Worm (Caenorhabditis elegans) whole organism, L3 larva: ENCODE measurements around the gene cmd-1.

Experiments
- aly-2 ChIP-seq: fragments of 150-350 bp; optimal IDR thresholded peaks from 2 replicates; lab custom pipeline; 2014; ENCODE audit warnings: missing biosample characterization, missing genetic modification characterization
- ceh-28 ChIP-seq: fragments of 150-350 bp; optimal IDR thresholded peaks from 2 replicates; lab custom pipeline; 2014; ENCODE audit warnings: missing biosample characterization, missing genetic modification reagents, missing genetic modification characterization
- elt-3 ChIP-seq, 3 experiments: fragments of 150-350 bp in 1 of 3; sonication (generic microtip) in 2 of 3; optimal IDR thresholded peaks; 2 replicates in 2 of 3; 4 replicates in 1 of 3; lab custom pipeline; 2014 to 2017; ENCODE audit warnings: missing biosample characterization in 3 of 3, missing genetic modification characterization in 3 of 3
- mdl-1 ChIP-seq: fragments of 150-350 bp; optimal IDR thresholded peaks from 2 replicates; lab custom pipeline; 2014; ENCODE audit warnings: missing biosample characterization, missing genetic modification characterization
- nhr-11 ChIP-seq: fragments of 150-350 bp; optimal IDR thresholded peaks from 2 replicates; lab custom pipeline; 2014; ENCODE audit warnings: missing biosample characterization, missing genetic modification characterization
- nhr-12 ChIP-seq: fragments of 150-350 bp; optimal IDR thresholded peaks from 2 replicates; lab custom pipeline; 2014; ENCODE audit warnings: missing biosample characterization, missing genetic modification characterization
- nhr-23 ChIP-seq: fragments of 150-350 bp; optimal IDR thresholded peaks from 2 replicates; lab custom pipeline; 2014; ENCODE audit warnings: missing biosample characterization, missing genetic modification reagents, missing genetic modification characterization
- nhr-28 ChIP-seq: fragments of 150-350 bp; optimal IDR thresholded peaks from 2 replicates; lab custom pipeline; 2014; ENCODE audit warnings: missing biosample characterization, missing genetic modification characterization
- pha-4 ChIP-seq: fragments of 150-350 bp; optimal IDR thresholded peaks from 2 replicates; lab custom pipeline; 2014; ENCODE audit warnings: missing biosample characterization, missing genetic modification reagents, missing genetic modification characterization
- skn-1 ChIP-seq: fragments of 150-350 bp; optimal IDR thresholded peaks from 2 replicates; lab custom pipeline; 2014; ENCODE audit warnings: missing biosample characterization, missing genetic modification characterization
- snpc-4 ChIP-seq: fragments of 150-350 bp; optimal IDR thresholded peaks from 2 replicates; lab custom pipeline; 2014; ENCODE audit warnings: missing biosample characterization, missing genetic modification characterization
- tbx-2 ChIP-seq: sonication (generic microtip); optimal IDR thresholded peaks from 2 replicates; lab custom pipeline; 2016; ENCODE audit warnings: mild to moderate bottlenecking, missing genetic modification characterization, missing compliant biosample characterization
- unc-39 ChIP-seq: sonication (generic microtip); optimal IDR thresholded peaks from 4 replicates; lab custom pipeline; 2017; ENCODE audit warnings: missing biosample characterization, missing genetic modification characterization
- ztf-4 ChIP-seq: fragments of 150-350 bp; optimal IDR thresholded peaks from 2 replicates; lab custom pipeline; 2014; ENCODE audit warnings: missing biosample characterization, missing genetic modification characterization

DNA sequence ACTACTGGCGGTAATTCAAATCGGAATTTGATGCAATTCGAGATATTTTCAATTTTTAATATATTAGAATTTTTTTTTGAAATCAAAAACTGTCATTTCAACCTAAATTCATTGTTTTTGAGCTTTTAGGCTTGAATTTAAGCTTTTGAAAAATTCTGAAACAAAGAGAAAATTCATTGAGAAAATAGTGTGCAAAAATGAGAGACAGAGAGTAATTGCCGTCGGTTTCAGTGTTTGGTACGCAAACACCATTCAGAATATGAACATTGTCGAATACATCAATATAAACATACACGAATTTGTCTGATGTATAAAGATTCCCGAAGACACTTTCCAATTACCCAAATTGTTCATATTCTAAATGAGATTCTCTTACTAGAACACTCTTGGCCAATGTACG is 45.6 kb downstream of the cmd-1 start:
- TF ChIP-seq nhr-23 (no peak), nhr-12 (tag; lab: Kevin White, UChicago) (no peak), mdl-1 (tag; lab: Kevin White, UChicago) (no peak), aly-2 (tag; lab: Kevin White, UChicago) (no peak), nhr-28 (tag; lab: Kevin White, UChicago) (no peak), pha-4 (tag; lab: Kevin White, UChicago) (no peak), tbx-2 (tag; lab: Kevin White, UChicago) (no peak), skn-1 (tag; lab: Kevin White, UChicago) (no peak), nhr-11 (tag; lab: Kevin White, UChicago) (no peak), ztf-4 (tag; lab: Kevin White, UChicago) (no peak), snpc-4 (tag; lab: Kevin White, UChicago) (no peak), elt-3 (tag; optimal IDR thresholded peaks at IDR 0.05; lab: Kevin White, UChicago) (no peak), unc-39 (tag; lab: Kevin White, UChicago) (no peak), ceh-28 (no peak)
